Fruit fly (Drosophila melanogaster): ENCODE measurements around the gene CG16890.

Gene CG16890

dm6 chr2L:13778648-13779047, 5.5 kb downstream of the CG16890 start (continued):
- TF ChIP-seq CG3407 (GFP tag; optimal IDR thresholded peaks at IDR 0.05) (peak; percentile 49), amos (GFP tag; IDR thresholded peaks at IDR 0.05; ENCODE audit: partially characterized antibody) (no peak), CG31365 (tag; optimal IDR thresholded peaks at IDR 0.05) (no peak), abd-A (tag; optimal IDR thresholded peaks at IDR 0.05) (no peak)

DNA sequence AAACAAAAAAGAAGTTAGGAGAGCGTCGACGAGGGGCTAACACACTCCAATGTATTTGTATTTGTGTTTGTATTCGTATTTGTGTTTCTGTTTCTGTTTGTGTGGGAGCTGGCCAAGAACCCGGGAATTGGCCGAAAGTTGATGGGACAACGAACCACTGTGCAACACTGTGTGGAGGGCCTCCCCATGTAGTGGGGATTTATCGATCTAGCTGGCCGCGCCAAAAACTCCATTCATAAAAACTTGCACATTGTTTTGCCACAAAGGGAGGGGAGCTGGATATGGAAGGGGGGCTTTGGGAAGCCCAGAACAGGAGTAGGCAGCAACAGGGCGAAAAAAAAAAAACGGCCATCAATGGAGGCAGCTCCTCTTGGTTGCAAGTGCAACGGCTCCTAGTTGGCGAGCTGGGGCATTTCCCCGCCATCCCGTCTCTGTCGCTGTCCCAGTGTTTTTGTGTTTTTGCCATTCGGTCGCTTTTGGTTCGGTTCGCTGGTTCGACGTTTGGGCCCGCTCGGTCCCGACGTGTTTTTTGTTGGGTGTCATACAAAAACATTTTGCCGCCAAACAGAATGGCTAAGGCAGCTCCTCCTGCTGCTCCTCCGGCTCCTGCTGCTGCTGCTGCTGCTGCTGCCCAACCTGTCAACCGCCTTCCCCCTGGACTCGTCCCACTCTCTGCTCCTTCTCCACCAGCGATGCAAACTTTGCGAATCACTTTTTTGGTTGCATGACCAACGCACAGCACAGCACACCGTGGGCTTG, 7.0 kb downstream of the CG16890 start:
- TF ChIP-seq D19A (tag; optimal IDR thresholded peaks at IDR 0.05) (no peak), Dref (GFP tag; IDR thresholded peaks at IDR 0.05) (no peak), CG15696 (tag; optimal IDR thresholded peaks at IDR 0.05) (no peak), HLH54F (GFP tag; optimal IDR thresholded peaks at IDR 0.05) (no peak), Vsx1 (GFP tag; optimal IDR thresholded peaks at IDR 0.05) (no peak), onecut (GFP tag; IDR thresholded peaks at IDR 0.05) (peak; percentile 80), HLH4C (GFP tag; IDR thresholded peaks at IDR 0.05; ENCODE audit: partially characterized antibody) (0 out of 3 replicates have a peak, but pooled peaks have one; percentile 23), wek (GFP tag; optimal IDR thresholded peaks at IDR 0.05) (no peak), wor (GFP tag; IDR thresholded peaks at IDR 0.05) (no peak), CG1529 (GFP tag; optimal IDR thresholded peaks at IDR 0.05) (no peak), CG10431 (GFP tag; optimal IDR thresholded peaks at IDR 0.05) (peak; percentile 32), Hey (tag; optimal IDR thresholded peaks at IDR 0.05) (no peak), CG15601 (tag; optimal IDR thresholded peaks at IDR 0.05) (no peak), crc (GFP tag; optimal IDR thresholded peaks at IDR 0.05) (no peak), Nf-YC (tag; optimal IDR thresholded peaks at IDR 0.05) (no peak), Med (GFP tag) (peak; percentile 47), CG5180 (GFP tag; optimal IDR thresholded peaks at IDR 0.05) (peak; percentile 95), ro (GFP tag; IDR thresholded peaks at IDR 0.05) (0 out of 2 replicates have a peak, but pooled peaks have one; percentile 7), row (GFP tag; IDR thresholded peaks at IDR 0.05) (peak; percentile 26; the same call in 1 of the 3 replicates), Ets65A (GFP tag) (peak; percentile 46), nerfin-2 (GFP tag; IDR thresholded peaks at IDR 0.05; ENCODE audit: partially characterized antibody) (0 out of 2 replicates have a peak, but pooled peaks have one; percentile 28), CG17361 (GFP tag; IDR thresholded peaks at IDR 0.05) (no peak), sens (GFP tag) (peak; percentile 42), Pdp1 (GFP tag; optimal IDR thresholded peaks at IDR 0.05) (peak in 1 of 2 experiments; percentile 4), Max (GFP tag; optimal IDR thresholded peaks at IDR 0.05) (no peak), BEAF-32 (GFP tag; optimal IDR thresholded peaks at IDR 0.05) (no peak), ERR (GFP tag; optimal IDR thresholded peaks at IDR 0.05) (no peak), CG10209 (GFP tag; optimal IDR thresholded peaks at IDR 0.05) (no peak), CG2202 (tag; optimal IDR thresholded peaks at IDR 0.05) (no peak), CG14860 (GFP tag; IDR thresholded peaks at IDR 0.05; ENCODE audit: partially characterized antibody) (no peak), sna (GFP tag; IDR thresholded peaks at IDR 0.05; ENCODE audit: partially characterized antibody) (no peak), YL-1 (GFP tag; optimal IDR thresholded peaks at IDR 0.05) (no peak), CG43689 (GFP tag; IDR thresholded peaks at IDR 0.05) (0 out of 2 replicates have a peak, but pooled peaks have one; percentile 21), crol (GFP tag; IDR thresholded peaks at IDR 0.05) (no peak), CG8478 (optimal IDR thresholded peaks at IDR 0.05) (no peak), CG12236 (GFP tag; optimal IDR thresholded peaks at IDR 0.05) (no peak), CG7928 (GFP tag; optimal IDR thresholded peaks at IDR 0.05) (no peak), CG17802 (tag; optimal IDR thresholded peaks at IDR 0.05) (no peak), vfl (GFP tag; optimal IDR thresholded peaks at IDR 0.05) (no peak), CG14667 (GFP tag; IDR thresholded peaks at IDR 0.05) (no peak), CG7745 (tag; optimal IDR thresholded peaks at IDR 0.05) (no peak)
